Worm (Caenorhabditis elegans): ENCODE results near the gene F14D7.14.

Gene F14D7.14

DNA sequence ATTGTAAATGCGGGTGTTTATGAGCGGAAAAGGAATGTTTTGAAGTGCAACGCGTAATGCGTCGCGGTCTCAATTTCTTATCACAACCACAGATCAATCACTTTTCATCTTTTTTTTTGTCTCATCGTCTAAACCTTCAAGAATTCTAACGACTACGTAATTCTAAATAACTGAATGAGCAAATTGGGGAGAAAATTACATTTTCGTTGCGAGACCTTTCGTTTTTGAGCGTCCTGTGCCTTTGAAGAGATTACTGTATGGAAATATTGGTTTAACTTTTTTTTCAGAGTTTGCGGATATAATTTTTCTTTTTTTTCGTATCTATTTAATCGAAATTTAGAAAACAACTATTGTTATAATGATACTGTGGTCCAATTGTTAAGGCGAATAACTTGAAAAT lies 40.8 kb downstream of the F14D7.14 start:
- no peak for TF ChIP-seq snpc-4 (tag; optimal IDR thresholded peaks at IDR 0.05)
- no peak for TF ChIP-seq zip-8 (tag; optimal IDR thresholded peaks at IDR 0.05)
- no peak for TF ChIP-seq nhr-2 (tag; optimal IDR thresholded peaks at IDR 0.05)
- TF ChIP-seq ceh-83 (GFP tag; optimal IDR thresholded peaks at IDR 0.05): no peak
- no peak for TF ChIP-seq tbx-8 (GFP tag; optimal IDR thresholded peaks at IDR 0.05)
- no peak for TF ChIP-seq blmp-1 (tag; optimal IDR thresholded peaks at IDR 0.05)
- TF ChIP-seq bed-3 (GFP tag; optimal IDR thresholded peaks at IDR 0.05): no peak
- no peak for TF ChIP-seq cnd-1 (tag; optimal IDR thresholded peaks at IDR 0.05)
- no peak for TF ChIP-seq sptf-1 (tag; optimal IDR thresholded peaks at IDR 0.05)
- no peak for TF ChIP-seq hlh-1 (tag; optimal IDR thresholded peaks at IDR 0.05)

DNA sequence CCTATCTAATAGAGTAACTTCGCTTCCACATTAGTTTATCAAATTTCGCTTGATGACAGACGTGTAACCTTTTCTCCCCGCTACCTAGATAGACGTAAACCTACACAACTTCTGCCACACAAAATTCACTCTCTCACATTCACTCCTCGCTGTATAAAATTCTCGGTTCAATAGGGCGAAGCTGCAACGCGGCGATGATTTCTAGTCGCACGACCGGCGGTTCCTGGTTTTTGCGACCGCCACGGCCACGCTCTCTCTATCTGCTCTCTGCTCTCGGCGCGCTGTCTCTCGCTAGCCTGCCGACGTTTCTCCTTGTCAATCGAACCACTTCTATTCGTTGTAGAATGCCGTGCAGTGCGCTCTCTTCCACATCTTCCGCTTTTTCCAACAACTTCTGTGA lies 41.2 kb downstream of the F14D7.14 start:
- TF ChIP-seq snpc-4 (tag; optimal IDR thresholded peaks at IDR 0.05) (no peak), drap-1 (GFP tag; optimal IDR thresholded peaks at IDR 0.05) (peak; percentile 58), ham-2 (GFP tag; optimal IDR thresholded peaks at IDR 0.05) (peak; percentile 54), cnd-1 (tag; optimal IDR thresholded peaks at IDR 0.05) (no peak), lsy-2 (tag; optimal IDR thresholded peaks at IDR 0.05) (peak; percentile 31), ceh-39 (tag; optimal IDR thresholded peaks at IDR 0.05) (no peak), elt-1 (tag; optimal IDR thresholded peaks at IDR 0.05; ENCODE audit: borderline replicate concordance, insufficient read depth) (no peak), nhr-237 (tag; optimal IDR thresholded peaks at IDR 0.05) (peak; percentile 56), ceh-43 (GFP tag; optimal IDR thresholded peaks at IDR 0.05) (no peak), ces-1 (GFP tag; optimal IDR thresholded peaks at IDR 0.05) (peak; percentile 9), sptf-1 (tag; optimal IDR thresholded peaks at IDR 0.05) (no peak), mab-5 (tag; optimal IDR thresholded peaks at IDR 0.05) (no peak), nhr-2 (tag; optimal IDR thresholded peaks at IDR 0.05) (no peak), lin-32 (GFP tag; optimal IDR thresholded peaks at IDR 0.05) (no peak), hlh-1 (tag; optimal IDR thresholded peaks at IDR 0.05) (no peak), nhr-28 (tag; optimal IDR thresholded peaks at IDR 0.05) (no peak), pha-4 (tag; optimal IDR thresholded peaks at IDR 0.05) (no peak), nhr-12 (tag; optimal IDR thresholded peaks at IDR 0.05) (no peak), sem-2 (GFP tag; optimal IDR thresholded peaks at IDR 0.05) (no peak), bed-3 (GFP tag; optimal IDR thresholded peaks at IDR 0.05) (no peak), unc-62 (GFP tag; optimal IDR thresholded peaks at IDR 0.05) (peak; percentile 9), nhr-76 (tag; optimal IDR thresholded peaks at IDR 0.05) (no peak), unc-39 (tag; optimal IDR thresholded peaks at IDR 0.05) (no peak), zip-8 (tag; optimal IDR thresholded peaks at IDR 0.05) (no peak), mep-1 (tag; optimal IDR thresholded peaks at IDR 0.05) (peak; percentile 6), M03D4.4 (tag; optimal IDR thresholded peaks at IDR 0.05) (peak; percentile 2), mls-2 (tag; optimal IDR thresholded peaks at IDR 0.05) (no peak), flh-1 (GFP tag; optimal IDR thresholded peaks at IDR 0.05) (no peak), unc-120 (tag; optimal IDR thresholded peaks at IDR 0.05; ENCODE audit: poor library complexity, severe bottlenecking) (no peak), lin-13 (tag; optimal IDR thresholded peaks at IDR 0.05) (no peak), ztf-11 (tag; optimal IDR thresholded peaks at IDR 0.05) (peak; percentile 12), elt-3 (tag; optimal IDR thresholded peaks at IDR 0.05) (no peak), ceh-83 (GFP tag; optimal IDR thresholded peaks at IDR 0.05) (peak; percentile 32), tbx-8 (GFP tag; optimal IDR thresholded peaks at IDR 0.05) (no peak), blmp-1 (tag; optimal IDR thresholded peaks at IDR 0.05) (no peak)

DNA sequence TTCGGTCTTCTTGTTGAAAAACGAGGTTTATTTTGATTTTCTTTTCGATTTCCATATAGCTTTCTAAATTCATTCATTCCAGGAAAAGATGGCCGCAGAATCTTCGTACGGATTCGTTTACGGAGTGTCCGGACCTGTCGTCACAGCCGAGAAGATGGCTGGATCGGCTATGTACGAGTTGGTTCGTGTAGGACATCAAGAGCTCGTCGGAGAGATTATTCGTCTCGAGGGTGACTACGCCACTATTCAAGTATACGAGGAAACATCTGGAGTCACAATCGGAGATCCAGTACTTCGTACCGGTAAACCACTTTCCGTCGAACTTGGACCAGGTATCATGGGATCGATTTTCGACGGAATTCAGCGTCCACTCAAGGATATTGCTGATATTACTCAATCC lies 41.9 kb downstream of the F14D7.14 start, which contains the start of gene vha-13:
Gene vha-13 (plus strand): TSS at position 81 of the 400 bp plus-strand sequence.
- TF ChIP-seq tbx-8 (GFP tag; optimal IDR thresholded peaks at IDR 0.05) (no peak), flh-1 (GFP tag; optimal IDR thresholded peaks at IDR 0.05) (no peak), nhr-76 (tag; optimal IDR thresholded peaks at IDR 0.05) (no peak), nhr-28 (tag; optimal IDR thresholded peaks at IDR 0.05) (no peak), unc-39 (tag; optimal IDR thresholded peaks at IDR 0.05) (no peak), mls-2 (tag; optimal IDR thresholded peaks at IDR 0.05) (no peak), drap-1 (GFP tag; optimal IDR thresholded peaks at IDR 0.05) (no peak), lin-32 (GFP tag; optimal IDR thresholded peaks at IDR 0.05) (no peak), ztf-11 (tag; optimal IDR thresholded peaks at IDR 0.05) (no peak), snpc-4 (tag; optimal IDR thresholded peaks at IDR 0.05) (no peak)

DNA sequence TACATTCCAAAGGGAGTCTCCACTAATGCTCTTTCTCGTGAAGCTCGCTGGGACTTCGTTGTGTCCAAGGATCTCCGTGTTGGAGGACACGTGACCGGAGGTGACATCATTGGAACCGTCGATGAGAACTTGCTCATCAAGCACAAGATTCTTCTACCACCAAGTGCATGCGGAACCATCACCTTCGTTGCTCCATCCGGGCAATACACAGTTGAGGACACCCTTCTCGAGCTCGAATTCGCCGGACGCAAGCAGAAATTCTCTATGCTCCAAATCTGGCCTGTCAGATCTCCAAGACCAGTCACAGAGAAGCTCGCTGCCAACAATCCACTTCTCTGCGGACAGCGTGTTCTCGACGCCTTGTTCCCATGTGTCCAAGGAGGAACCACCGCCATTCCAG lies 42.3 kb downstream of the F14D7.14 start:
- TF ChIP-seq lin-13 (tag; optimal IDR thresholded peaks at IDR 0.05): no peak
- TF ChIP-seq drap-1 (GFP tag; optimal IDR thresholded peaks at IDR 0.05): peak; percentile 26

Measured in whole organism, mixed stage, embryonic.